Fruit fly (Drosophila melanogaster): Measurements from ENCODE around the gene obst-E.

Gene obst-E

dm6 chr2L:5795192-5795591 lies 29.2 kb upstream of the obst-E start (continued):
- TF ChIP-seq CG17385 (GFP tag; optimal IDR thresholded peaks at IDR 0.05), result no peak
- TF ChIP-seq CG7928 (GFP tag; optimal IDR thresholded peaks at IDR 0.05), result no peak
- TF ChIP-seq ash1 (GFP tag; optimal IDR thresholded peaks at IDR 0.05), result no peak
- TF ChIP-seq Hand (GFP tag; optimal IDR thresholded peaks at IDR 0.05), result no peak
- TF ChIP-seq CG15011 (GFP tag; optimal IDR thresholded peaks at IDR 0.05), result no peak
- TF ChIP-seq nmo (GFP tag; optimal IDR thresholded peaks at IDR 0.05), result no peak
- TF ChIP-seq kay (GFP tag; optimal IDR thresholded peaks at IDR 0.05), result no peak
- TF ChIP-seq Gsc (GFP tag; IDR thresholded peaks at IDR 0.05), result no peak
- TF ChIP-seq insv (GFP tag; optimal IDR thresholded peaks at IDR 0.05), result no peak
- TF ChIP-seq hbn (GFP tag; IDR thresholded peaks at IDR 0.05; ENCODE audit: partially characterized antibody), result no peak
- no peak for TF ChIP-seq CG11398 (GFP tag; optimal IDR thresholded peaks at IDR 0.05)
- no peak for TF ChIP-seq HLHmδ (GFP tag; optimal IDR thresholded peaks at IDR 0.05)
- TF ChIP-seq eyg (GFP tag; optimal IDR thresholded peaks at IDR 0.05), result no peak
- no peak for TF ChIP-seq CG34224 (GFP tag; IDR thresholded peaks at IDR 0.05; ENCODE audit: partially characterized antibody)
- no peak for TF ChIP-seq exex (tag; optimal IDR thresholded peaks at IDR 0.05)
- TF ChIP-seq CG2712 (tag; optimal IDR thresholded peaks at IDR 0.05), result no peak
- no peak for TF ChIP-seq prd (optimal IDR thresholded peaks at IDR 0.05)
- 0 out of 3 replicates have a peak, but pooled peaks have one; percentile 28 for TF ChIP-seq prd (GFP tag; IDR thresholded peaks at IDR 0.05)
- no peak for TF ChIP-seq Jarid2 (GFP tag; optimal IDR thresholded peaks at IDR 0.05)
- TF ChIP-seq lmd (GFP tag; IDR thresholded peaks at IDR 0.05), result no peak

- TF ChIP-seq crc (GFP tag; optimal IDR thresholded peaks at IDR 0.05), result no peak
- peak; percentile 63 for TF ChIP-seq sd (tag; optimal IDR thresholded peaks at IDR 0.05)
- 0 out of 4 replicates have a peak, but pooled peaks have one; percentile 25 for TF ChIP-seq chinmo (GFP tag; IDR thresholded peaks at IDR 0.05; ENCODE audit: partially characterized antibody)
- TF ChIP-seq Pdp1 (GFP tag; optimal IDR thresholded peaks at IDR 0.05), result peak in 1 of 2 experiments; percentile 56
Measured at dm6 chr2L:5793098-5793497, 27.2 kb upstream of the obst-E start.

dm6 chr2L:5790799-5791526 lies 25.0 kb upstream of the obst-E start:
- no peak for TF ChIP-seq da (GFP tag; optimal IDR thresholded peaks at IDR 0.05)
- no peak for TF ChIP-seq Lpt (GFP tag; optimal IDR thresholded peaks at IDR 0.05)
- TF ChIP-seq stc (GFP tag; IDR thresholded peaks at IDR 0.05), result no peak
- TF ChIP-seq Dip3 (GFP tag; optimal IDR thresholded peaks at IDR 0.05), result no peak
- peak in 1 of 2 experiments; percentile 7 for TF ChIP-seq Hr51 (GFP tag; optimal IDR thresholded peaks at IDR 0.05)
- no peak for TF ChIP-seq CG13296 (GFP tag; optimal IDR thresholded peaks at IDR 0.05)
- TF ChIP-seq CG3838 (GFP tag; optimal IDR thresholded peaks at IDR 0.05), result no peak
- TF ChIP-seq ash1 (GFP tag; optimal IDR thresholded peaks at IDR 0.05), result no peak
- no peak for TF ChIP-seq CG10431 (GFP tag; optimal IDR thresholded peaks at IDR 0.05)
- TF ChIP-seq CG16779 (GFP tag; IDR thresholded peaks at IDR 0.05), result no peak
- TF ChIP-seq Xrp1 (GFP tag; IDR thresholded peaks at IDR 0.05), result 0 out of 2 replicates have a peak, but pooled peaks have one; percentile 6
- no peak for TF ChIP-seq CG3847 (GFP tag; IDR thresholded peaks at IDR 0.05)
- no peak for TF ChIP-seq CG34224 (GFP tag; IDR thresholded peaks at IDR 0.05; ENCODE audit: partially characterized antibody)
- no peak for TF ChIP-seq CG3065 (GFP tag; optimal IDR thresholded peaks at IDR 0.05)
- no peak for TF ChIP-seq CG10959 (GFP tag; IDR thresholded peaks at IDR 0.05)
- TF ChIP-seq toy (GFP tag; IDR thresholded peaks at IDR 0.05), result no peak
- peak; percentile 25 for TF ChIP-seq CG15269 (tag; optimal IDR thresholded peaks at IDR 0.05)
- TF ChIP-seq lab (GFP tag; optimal IDR thresholded peaks at IDR 0.05), result peak; percentile 25
- TF ChIP-seq CG10462 (GFP tag; optimal IDR thresholded peaks at IDR 0.05), result no peak
- no peak for TF ChIP-seq slbo (GFP tag; IDR thresholded peaks at IDR 0.05)
- no peak for TF ChIP-seq CG12155 (GFP tag; optimal IDR thresholded peaks at IDR 0.05)
- no peak for TF ChIP-seq CG10321 (GFP tag; IDR thresholded peaks at IDR 0.05)
- TF ChIP-seq sens-2 (GFP tag; IDR thresholded peaks at IDR 0.05), result 0 out of 2 replicates have a peak, but pooled peaks have one; percentile 34
- peak; percentile 2 for TF ChIP-seq grn (GFP tag; optimal IDR thresholded peaks at IDR 0.05)
- TF ChIP-seq zen2 (GFP tag; IDR thresholded peaks at IDR 0.05; ENCODE audit: partially characterized antibody), result no peak
- no peak for TF ChIP-seq hb (GFP tag; IDR thresholded peaks at IDR 0.05; ENCODE audit: partially characterized antibody)

Measured in whole organism, embryonic.